Worm (Caenorhabditis elegans) whole organism, L2 larva: ENCODE data around the gene glod-4.
A peak's percentile ranks its signal among the peaks of the same experiment; 100 is the strongest.

Source experiments
- aly-2 ChIP-seq: fragments of 150-350 bp; optimal IDR thresholded peaks from 2 replicates; lab custom pipeline; 2014; ENCODE audit warnings: missing biosample characterization, missing genetic modification characterization
- ceh-16 ChIP-seq: fragments of 150-350 bp; optimal IDR thresholded peaks from 2 replicates; lab custom pipeline; 2014; ENCODE audit warnings: missing biosample characterization, missing genetic modification characterization
- crh-2 ChIP-seq: sonication (generic microtip); optimal IDR thresholded peaks from 2 replicates; lab custom pipeline; 2017; ENCODE audit warnings: missing biosample characterization, missing genetic modification characterization
- egl-27 ChIP-seq: sonication (generic microtip); optimal IDR thresholded peaks from 3 replicates; lab custom pipeline; 2017; ENCODE audit warnings: missing biosample characterization, missing genetic modification reagents, missing genetic modification characterization
- lin-13 ChIP-seq: fragments of 150-350 bp; optimal IDR thresholded peaks from 2 replicates; lab custom pipeline; 2014; ENCODE audit warnings: missing biosample characterization, missing genetic modification reagents, missing genetic modification characterization
- lsy-2 ChIP-seq, 2 experiments: fragments of 150-350 bp in 1 of 2; sonication (generic microtip) in 1 of 2; optimal IDR thresholded peaks; 2 replicates each; lab custom pipeline; 2014 to 2017; ENCODE audit warnings: missing biosample characterization in 2 of 2, missing genetic modification characterization in 2 of 2
- nhr-12 ChIP-seq: fragments of 150-350 bp; optimal IDR thresholded peaks from 2 replicates; lab custom pipeline; 2014; ENCODE audit warnings: missing biosample characterization, missing genetic modification characterization
- nhr-77 ChIP-seq: fragments of 150-350 bp; optimal IDR thresholded peaks from 2 replicates; lab custom pipeline; 2014; ENCODE audit warnings: missing biosample characterization, missing genetic modification characterization
- peb-1 ChIP-seq: fragments of 150-350 bp; optimal IDR thresholded peaks from 2 replicates; lab custom pipeline; 2014; ENCODE audit warnings: missing biosample characterization, missing genetic modification characterization
- sma-3 ChIP-seq: sonication (generic microtip); optimal IDR thresholded peaks from 2 replicates; lab custom pipeline; 2016; ENCODE audit warnings: missing genetic modification reagents, missing genetic modification characterization, missing compliant biosample characterization
- sma-9 ChIP-seq, 2 experiments: fragments of 150-350 bp in 1 of 2; sonication (generic microtip) in 1 of 2; optimal IDR thresholded peaks; 2 replicates each; lab custom pipeline; 2014 to 2016; ENCODE audit warnings: missing genetic modification characterization in 2 of 2, mild to moderate bottlenecking in 1 of 2, missing biosample characterization in 1 of 2, missing compliant biosample characterization in 1 of 2, missing genetic modification reagents in 1 of 2, moderate library complexity in 1 of 2
- snpc-4 ChIP-seq: fragments of 150-350 bp; optimal IDR thresholded peaks from 2 replicates; lab custom pipeline; 2014; ENCODE audit warnings: missing biosample characterization, missing genetic modification characterization
- zag-1 ChIP-seq: fragments of 150-350 bp; optimal IDR thresholded peaks from 2 replicates; lab custom pipeline; 2014; ENCODE audit warnings: missing biosample characterization, missing genetic modification characterization

ce11 chrIII:4195306-4196008, 42.1 kb downstream of the glod-4 start:
- TF ChIP-seq sma-9 (GFP tag; optimal IDR thresholded peaks at IDR 0.05; lab: Kevin White, UChicago) = peak; percentile 40
- TF ChIP-seq sma-9 (tag; optimal IDR thresholded peaks at IDR 0.05; lab: Kevin White, UChicago) = no peak
- no peak for TF ChIP-seq peb-1
- no peak for TF ChIP-seq aly-2 (tag; lab: Kevin White, UChicago)
- peak; percentile 44 to 70 for TF ChIP-seq lsy-2 (tag; optimal IDR thresholded peaks at IDR 0.05; lab: Kevin White, UChicago)
- no peak for TF ChIP-seq ceh-16 (tag; lab: Kevin White, UChicago)
- no peak for TF ChIP-seq nhr-77 (tag; lab: Kevin White, UChicago)
- peak; percentile 72 for TF ChIP-seq crh-2 (tag; lab: Kevin White, UChicago)
- no peak for TF ChIP-seq nhr-12 (tag; lab: Kevin White, UChicago)
- peak; percentile 68 for TF ChIP-seq lin-13
- TF ChIP-seq sma-3 (GFP tag; lab: Kevin White, UChicago) = peak; percentile 30
- no peak for TF ChIP-seq egl-27 (tag; lab: Kevin White, UChicago)
- no peak for TF ChIP-seq snpc-4 (tag; lab: Kevin White, UChicago)
- TF ChIP-seq zag-1 (tag; lab: Kevin White, UChicago) = peak; percentile 10
